Fruit fly (Drosophila melanogaster) Kc167 (cell line): Measurements from ENCODE around the gene ovo.

Experiments used
- Myc ChIP-seq: fragments of >200 bp; optimal IDR thresholded peaks from 2 replicates; lab custom pipeline; 2017; ENCODE audit warnings: missing external identifiers
- Sin3A ChIP-seq: fragments of >200 bp; optimal IDR thresholded peaks from 2 replicates; lab custom pipeline; 2018; ENCODE audit warnings: missing external identifiers
- h ChIP-seq: fragments of >200 bp; optimal IDR thresholded peaks from 3 replicates; lab custom pipeline; 2018; ENCODE audit warnings: missing external identifiers
- insv ChIP-seq: fragments of >200 bp; optimal IDR thresholded peaks from 3 replicates; lab custom pipeline; 2018; ENCODE audit warnings: missing external identifiers
- psq ChIP-seq: fragments of >200 bp; optimal IDR thresholded peaks from 2 replicates; lab custom pipeline; 2017; ENCODE audit warnings: missing external identifiers
- ttk ChIP-seq: sonication (Bioruptor generic); optimal IDR thresholded peaks from 2 replicates; lab custom pipeline; 2017; ENCODE audit warnings: missing external identifiers

DNA sequence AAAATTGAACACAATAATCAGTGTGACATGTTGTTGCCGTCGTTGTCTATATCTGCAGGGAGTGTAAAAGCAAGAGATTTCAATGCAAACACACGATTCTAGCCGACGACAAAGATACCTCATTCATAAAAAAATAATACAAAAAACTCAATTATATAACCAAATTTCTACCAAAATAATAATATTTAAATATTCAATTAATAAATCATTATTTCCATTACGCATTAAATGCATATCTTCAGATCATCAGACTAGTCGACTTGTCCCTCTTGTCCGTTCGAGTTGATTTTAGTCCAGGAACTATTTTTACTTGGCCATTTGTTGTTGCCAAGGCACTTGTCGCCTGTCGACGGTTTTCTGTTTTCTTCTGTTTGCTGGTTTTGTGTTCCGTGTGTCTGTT is 28.0 kb upstream of the ovo start:
- TF ChIP-seq Sin3A (lab: Kevin White, UChicago) (no peak), insv (lab: Kevin White, UChicago) (no peak), h (no peak), psq (lab: Kevin White, UChicago) (no peak), Myc (no peak), ttk (lab: Kevin White, UChicago) (no peak)
